Worm (Caenorhabditis elegans): ENCODE results near the gene rbm-17.
A peak's percentile ranks its signal among the peaks of the same experiment; 100 is the strongest.

Gene rbm-17

ce11 chrIV:11604909-11605308, 33.2 kb upstream of the rbm-17 start, which contains the start of the genes ragc-1 and Y24F12A.1:
Gene ragc-1, minus strand, starts transcription at chrIV:11604933.
Gene Y24F12A.1, plus strand, starts transcription at chrIV:11605254.
- TF ChIP-seq lin-1 (GFP tag; IDR thresholded peaks at IDR 0.05) (no peak), ctbp-1 (GFP tag; IDR thresholded peaks at IDR 0.05) (no peak), tag-97 (GFP tag; IDR thresholded peaks at IDR 0.05) (no peak), ceh-44 (GFP tag; IDR thresholded peaks at IDR 0.05) (no peak), saeg-2 (GFP tag; IDR thresholded peaks at IDR 0.05) (no peak), mxl-2 (GFP tag; conservative IDR thresholded peaks at IDR 0.05) (no peak), dpl-1 (GFP tag; optimal IDR thresholded peaks at IDR 0.05) (peak; percentile 46), mep-1 (tag; optimal IDR thresholded peaks at IDR 0.05) (peak; percentile 76), ZK337.2 (GFP tag; IDR thresholded peaks at IDR 0.05) (no peak), R02D3.7 (tag; optimal IDR thresholded peaks at IDR 0.05) (no peak), snpc-4 (tag; optimal IDR thresholded peaks at IDR 0.05) (no peak), ceh-28 (tag; optimal IDR thresholded peaks at IDR 0.05) (no peak), zfp-2 (tag; optimal IDR thresholded peaks at IDR 0.05) (no peak), unc-39 (tag; optimal IDR thresholded peaks at IDR 0.05) (no peak), ceh-20 (GFP tag; IDR thresholded peaks at IDR 0.05) (no peak), pqm-1 (tag; optimal IDR thresholded peaks at IDR 0.05) (no peak), mes-2 (tag; optimal IDR thresholded peaks at IDR 0.05; ENCODE audit: poor library complexity, severe bottlenecking) (peak; percentile 83), php-3 (GFP tag; IDR thresholded peaks at IDR 0.05) (no peak), lir-3 (tag; optimal IDR thresholded peaks at IDR 0.05) (no peak), nhr-76 (tag; optimal IDR thresholded peaks at IDR 0.05) (no peak), lin-15B (tag; optimal IDR thresholded peaks at IDR 0.05) (no peak), nhr-28 (tag; optimal IDR thresholded peaks at IDR 0.05) (peak; percentile 31), nhr-48 (tag; optimal IDR thresholded peaks at IDR 0.05) (no peak), dmd-9 (GFP tag; IDR thresholded peaks at IDR 0.05) (no peak), ama-1 (optimal IDR thresholded peaks at IDR 0.05) (no peak), unc-62 (GFP tag; optimal IDR thresholded peaks at IDR 0.05 in 1 of 2) (no peak), unc-62 (tag; optimal IDR thresholded peaks at IDR 0.05) (no peak), unc-130 (GFP tag; optimal IDR thresholded peaks at IDR 0.05) (peak; percentile 59), daf-12 (tag; optimal IDR thresholded peaks at IDR 0.05) (no peak), ceh-82 (tag; optimal IDR thresholded peaks at IDR 0.05) (no peak), daf-8 (GFP tag; IDR thresholded peaks at IDR 0.05) (no peak), nhr-25 (tag; optimal IDR thresholded peaks at IDR 0.05; ENCODE audit: borderline replicate concordance, insufficient read depth) (no peak), spr-1 (tag; optimal IDR thresholded peaks at IDR 0.05) (no peak), ceh-32 (tag; optimal IDR thresholded peaks at IDR 0.05; ENCODE audit: poor library complexity) (no peak), F44E2.7 (GFP tag; IDR thresholded peaks at IDR 0.05) (no peak), dmd-8 (GFP tag; IDR thresholded peaks at IDR 0.05) (no peak), F10B5.3 (tag; optimal IDR thresholded peaks at IDR 0.05) (no peak), dmd-6 (GFP tag; IDR thresholded peaks at IDR 0.05) (no peak), snpc-1.2 (GFP tag; IDR thresholded peaks at IDR 0.05) (no peak), nhr-111 (GFP tag; optimal IDR thresholded peaks at IDR 0.05) (no peak), Y105C5A.15 (GFP tag; IDR thresholded peaks at IDR 0.05) (no peak), lsy-2 (tag; optimal IDR thresholded peaks at IDR 0.05) (peak in 1 of 2 experiments; percentile 72), fos-1 (tag; optimal IDR thresholded peaks at IDR 0.05) (no peak), spr-3 (GFP tag; optimal IDR thresholded peaks at IDR 0.05) (no peak), hlh-30 (tag; optimal IDR thresholded peaks at IDR 0.05; ENCODE audit: insufficient read depth) (peak; percentile 82), zip-2 (tag; optimal IDR thresholded peaks at IDR 0.05) (no peak), egl-43 (GFP tag; IDR thresholded peaks at IDR 0.05) (no peak), pha-4 (GFP tag; IDR thresholded peaks at IDR 0.05) (no peak), pha-4 (tag; optimal IDR thresholded peaks at IDR 0.05) (peak; percentile 51), arid-1 (GFP tag; conservative IDR thresholded peaks at IDR 0.05) (no peak), daf-16 (GFP tag; optimal IDR thresholded peaks at IDR 0.05) (no peak), daf-16 (tag; optimal IDR thresholded peaks at IDR 0.05) (peak; percentile 57), F37D6.2 (tag; optimal IDR thresholded peaks at IDR 0.05) (no peak)
